Worm (Caenorhabditis elegans) whole organism, L1 larva: Measurements from ENCODE around the gene soc-1.

ENCODE experiments used
- C16A3.4 ChIP-seq: fragments of 150-350 bp; optimal IDR thresholded peaks from 2 replicates; lab custom pipeline; 2014; ENCODE audit warnings: missing biosample characterization, missing genetic modification characterization
- Y116A8C.19 ChIP-seq: sonication (generic microtip); optimal IDR thresholded peaks from 2 replicates; lab custom pipeline; 2016; ENCODE audit warnings: missing compliant biosample characterization, missing genetic modification characterization, borderline replicate concordance
- aha-1 ChIP-seq: fragments of 150-350 bp; optimal IDR thresholded peaks from 2 replicates; lab custom pipeline; 2014; ENCODE audit warnings: missing biosample characterization, missing genetic modification characterization
- alr-1 ChIP-seq: fragments of 200-800 bp; sonication (Bioruptor generic); optimal IDR thresholded peaks from 2 replicates; lab custom pipeline; 2018; ENCODE audit warnings: borderline replicate concordance, mild to moderate bottlenecking, missing genetic modification characterization, missing compliant biosample characterization
- ama-1 ChIP-seq: fragments of 150-350 bp; optimal IDR thresholded peaks from 2 replicates; lab custom pipeline; 2014
- blmp-1 ChIP-seq: fragments of 150-350 bp; optimal IDR thresholded peaks from 2 replicates; lab custom pipeline; 2014; ENCODE audit warnings: missing biosample characterization, missing genetic modification characterization
- ceh-82 ChIP-seq, 3 experiments: fragments of 150-350 bp in 1 of 3; sonication (generic microtip) in 2 of 3; optimal IDR thresholded peaks; 2 replicates each; lab custom pipeline; 2014 to 2017; ENCODE audit warnings: missing biosample characterization in 3 of 3, missing genetic modification characterization in 3 of 3
- ceh-90 ChIP-seq: sonication (generic microtip); optimal IDR thresholded peaks from 2 replicates; lab custom pipeline; 2016; ENCODE audit warnings: missing genetic modification characterization, missing compliant biosample characterization
- dpl-1 ChIP-seq, 3 experiments: fragments of 150-350 bp in 2 of 3; sonication (generic microtip) in 1 of 3; optimal IDR thresholded peaks; 2 replicates each; lab custom pipeline; 2014 to 2017; ENCODE audit warnings: missing biosample characterization in 3 of 3, missing genetic modification characterization in 3 of 3, missing genetic modification reagents in 3 of 3
- efl-1 ChIP-seq, 4 experiments: fragments of 150-350 bp; optimal IDR thresholded peaks in 3 of 4; peaks in 1 of 4; 1 replicate in 1 of 4; 2 replicates in 3 of 4; lab custom pipeline; 2014; ENCODE audit warnings: missing biosample characterization in 2 of 4, missing genetic modification characterization in 2 of 4, missing genetic modification reagents in 2 of 4
- egl-13 ChIP-seq: sonication (generic microtip); optimal IDR thresholded peaks from 2 replicates; lab custom pipeline; 2016; ENCODE audit warnings: missing genotype, missing genetic modification reagents, missing genetic modification characterization, missing compliant biosample characterization
- elt-2 ChIP-seq: sonication (generic microtip); optimal IDR thresholded peaks from 2 replicates; lab custom pipeline; 2016; ENCODE audit warnings: missing genetic modification characterization, mild to moderate bottlenecking, inconsistent platforms, missing compliant biosample characterization, missing genetic modification reagents
- elt-3 ChIP-seq, 6 experiments: fragments of 150-350 bp in 1 of 6; sonication (generic microtip); optimal IDR thresholded peaks; 2 replicates each; lab custom pipeline; 2017 to 2018; ENCODE audit warnings: missing biosample characterization in 6 of 6, missing genetic modification characterization in 6 of 6, inconsistent platforms in 1 of 6
- fkh-10 ChIP-seq: sonication (generic microtip); optimal IDR thresholded peaks from 2 replicates; lab custom pipeline; 2017; ENCODE audit warnings: missing biosample characterization, missing genetic modification reagents, missing genetic modification characterization
- fkh-4 ChIP-seq: sonication (generic microtip); optimal IDR thresholded peaks from 2 replicates; lab custom pipeline; 2016; ENCODE audit warnings: missing compliant biosample characterization, missing genetic modification characterization, borderline replicate concordance
- fos-1 ChIP-seq: fragments of 150-350 bp; optimal IDR thresholded peaks from 2 replicates; lab custom pipeline; 2014; ENCODE audit warnings: missing biosample characterization, missing genetic modification characterization
- hpl-2 ChIP-seq: fragments of 150-350 bp; optimal IDR thresholded peaks from 2 replicates; lab custom pipeline; 2014; ENCODE audit warnings: missing biosample characterization, missing genetic modification reagents, missing genetic modification characterization
- irx-1 ChIP-seq: sonication (generic microtip); optimal IDR thresholded peaks from 2 replicates; lab custom pipeline; 2016; ENCODE audit warnings: missing genetic modification characterization, missing compliant biosample characterization
- jun-1 ChIP-seq: fragments of 150-350 bp; optimal IDR thresholded peaks from 2 replicates; lab custom pipeline; 2014; ENCODE audit warnings: missing biosample characterization, missing genetic modification reagents, missing genetic modification characterization
- lin-35 ChIP-seq, 2 experiments: fragments of 150-350 bp; optimal IDR thresholded peaks; 2 replicates each; lab custom pipeline; 2014; ENCODE audit warnings: missing biosample characterization in 2 of 2, missing genetic modification characterization in 2 of 2, missing genetic modification reagents in 2 of 2
- lin-39 ChIP-seq: fragments of 150-350 bp; optimal IDR thresholded peaks from 2 replicates; lab custom pipeline; 2014; ENCODE audit warnings: missing biosample characterization, missing genetic modification reagents, missing genetic modification characterization
- lsy-2 ChIP-seq, 2 experiments: fragments of 150-350 bp; optimal IDR thresholded peaks; 2 replicates each; lab custom pipeline; 2014; ENCODE audit warnings: missing biosample characterization in 2 of 2, missing genetic modification characterization in 2 of 2
- mef-2 ChIP-seq: fragments of 150-350 bp; optimal IDR thresholded peaks from 2 replicates; lab custom pipeline; 2014; ENCODE audit warnings: missing biosample characterization, missing genetic modification characterization
- mep-1 ChIP-seq: fragments of 150-350 bp; optimal IDR thresholded peaks from 2 replicates; lab custom pipeline; 2014; ENCODE audit warnings: missing biosample characterization, missing genetic modification characterization
- nhr-20 ChIP-seq: sonication (generic microtip); optimal IDR thresholded peaks from 2 replicates; lab custom pipeline; 2016; ENCODE audit warnings: mild to moderate bottlenecking, missing genetic modification characterization, missing compliant biosample characterization
- nhr-47 ChIP-seq: sonication (generic microtip); optimal IDR thresholded peaks from 2 replicates; lab custom pipeline; 2016; ENCODE audit warnings: mild to moderate bottlenecking, missing genetic modification characterization, moderate library complexity, missing compliant biosample characterization
- nhr-71 ChIP-seq: sonication (generic microtip); optimal IDR thresholded peaks from 2 replicates; lab custom pipeline; 2016; ENCODE audit warnings: mild to moderate bottlenecking, missing genetic modification characterization, moderate library complexity, missing compliant biosample characterization
- nhr-84 ChIP-seq: sonication (generic microtip); optimal IDR thresholded peaks from 2 replicates; lab custom pipeline; 2017; ENCODE audit warnings: missing biosample characterization, missing genetic modification characterization
- nhr-85 ChIP-seq: sonication (generic microtip); peaks from one replicate; lab custom pipeline; 2016; ENCODE audit warnings: missing genetic modification characterization, inconsistent platforms, missing compliant biosample characterization
- nhr-90 ChIP-seq: sonication (generic microtip); optimal IDR thresholded peaks from 2 replicates; lab custom pipeline; 2016; ENCODE audit warnings: mild to moderate bottlenecking, missing genetic modification characterization, missing compliant biosample characterization; ENCODE audit not compliant: poor library complexity
- pag-3 ChIP-seq: sonication (generic microtip); optimal IDR thresholded peaks from 2 replicates; lab custom pipeline; 2017; ENCODE audit warnings: missing genetic modification characterization, mild to moderate bottlenecking, missing compliant biosample characterization, antibody characterized with exemption, borderline replicate concordance; ENCODE audit not compliant: insufficient read depth
- pax-3 ChIP-seq: fragments of 200-800 bp; sonication (Bioruptor generic); optimal IDR thresholded peaks from 2 replicates; lab custom pipeline; 2018; ENCODE audit warnings: mild to moderate bottlenecking, missing genetic modification characterization, moderate library complexity, missing compliant biosample characterization
- rnt-1 ChIP-seq: sonication (generic microtip); optimal IDR thresholded peaks from 2 replicates; lab custom pipeline; 2016; ENCODE audit warnings: mild to moderate bottlenecking, missing genetic modification characterization, moderate library complexity, missing compliant biosample characterization
- skn-1 ChIP-seq: fragments of 150-350 bp; optimal IDR thresholded peaks from 2 replicates; lab custom pipeline; 2014; ENCODE audit warnings: missing biosample characterization, missing genetic modification characterization
- snu-23 ChIP-seq: sonication (generic microtip); optimal IDR thresholded peaks from 2 replicates; lab custom pipeline; 2016; ENCODE audit warnings: missing genetic modification characterization, missing compliant biosample characterization
- sox-4 ChIP-seq: sonication (generic microtip); optimal IDR thresholded peaks from 2 replicates; lab custom pipeline; 2016; ENCODE audit warnings: missing genetic modification characterization, missing compliant biosample characterization
- sup-37 ChIP-seq: fragments of 200-800 bp; sonication (Bioruptor generic); optimal IDR thresholded peaks from 2 replicates; lab custom pipeline; 2018; ENCODE audit warnings: mild to moderate bottlenecking, missing genetic modification characterization, missing compliant biosample characterization
- swsn-7 ChIP-seq: sonication (generic microtip); optimal IDR thresholded peaks from 2 replicates; lab custom pipeline; 2016; ENCODE audit warnings: missing genetic modification characterization, missing compliant biosample characterization
- unc-30 ChIP-seq: sonication (generic microtip); optimal IDR thresholded peaks from 2 replicates; lab custom pipeline; 2017; ENCODE audit warnings: missing biosample characterization, missing genetic modification characterization
- unc-86 ChIP-seq: sonication (generic microtip); optimal IDR thresholded peaks from 2 replicates; lab custom pipeline; 2016; ENCODE audit warnings: missing genetic modification characterization, missing compliant biosample characterization
- ztf-4 ChIP-seq: fragments of 150-350 bp; optimal IDR thresholded peaks from 2 replicates; lab custom pipeline; 2014; ENCODE audit warnings: missing biosample characterization, missing genetic modification characterization

soc-1 gene

DNA sequence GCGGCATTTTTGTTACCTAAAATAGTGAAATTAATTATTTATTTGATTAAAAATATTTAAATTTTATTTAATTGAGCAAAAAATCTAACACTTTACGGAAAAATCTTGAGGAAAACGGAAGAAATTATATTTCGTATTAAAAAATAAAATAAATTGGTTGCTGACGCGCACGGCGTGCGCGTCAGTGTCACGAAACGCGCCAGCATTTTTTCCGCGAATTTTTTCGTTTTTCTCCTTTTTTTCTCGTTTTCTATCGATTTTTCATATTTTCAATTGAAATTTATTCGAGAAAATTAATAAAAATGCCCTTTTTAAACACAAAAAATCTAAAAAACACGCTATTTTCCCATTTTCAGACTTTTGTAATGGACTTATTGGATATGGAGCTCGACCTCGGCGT lies 26.9 kb upstream of the soc-1 start, which contains the start of the genes Y61A9LA.10 and F54D11.4 (continued):
- TF ChIP-seq blmp-1 (peak; percentile 39), lsy-2 (tag; optimal IDR thresholded peaks at IDR 0.05; lab: Kevin White, UChicago) (peak; percentile 70 to 78), aha-1 (tag; lab: Kevin White, UChicago) (no peak), rnt-1 (no peak), unc-30 (no peak), lin-35 (GFP tag; optimal IDR thresholded peaks at IDR 0.05; lab: Kevin White, UChicago) (peak; percentile 54 to 75), lin-39 (peak; percentile 32), snu-23 (GFP tag; lab: Kevin White, UChicago) (peak; percentile 63), unc-86 (peak; percentile 40), skn-1 (tag; lab: Kevin White, UChicago) (peak; percentile 54), dpl-1 (GFP tag; optimal IDR thresholded peaks at IDR 0.05; lab: Kevin White, UChicago) (peak; percentile 53 to 73 (median 66)), C16A3.4 (peak; percentile 39), Y116A8C.19 (no peak), hpl-2 (peak; percentile 15), nhr-84 (no peak), sox-4 (tag; lab: Kevin White, UChicago) (peak; percentile 24), ceh-82 (tag; optimal IDR thresholded peaks at IDR 0.05; lab: Kevin White, UChicago) (peak; percentile 34 to 52 (median 35))

DNA sequence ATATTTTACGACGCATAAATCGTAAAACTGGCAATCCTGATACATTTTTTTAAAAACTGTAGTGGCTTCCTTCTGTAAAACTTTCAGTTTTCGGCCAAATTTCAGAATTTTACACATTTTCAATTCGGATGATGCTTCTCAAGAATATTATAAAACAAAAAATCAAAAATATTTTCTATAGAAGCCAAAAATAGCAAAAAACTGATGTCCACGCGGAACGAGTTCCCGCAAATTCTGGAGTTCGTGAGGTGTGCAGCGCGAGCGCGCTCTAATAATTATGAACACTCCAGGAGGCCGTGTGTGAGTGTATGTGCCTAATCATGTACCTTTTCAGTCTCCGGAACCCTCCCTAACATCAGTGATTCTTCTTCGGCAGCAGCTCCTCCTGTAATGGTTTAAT lies 25.5 kb upstream of the soc-1 start, which contains the start of gene sumv-2:
Gene sumv-2 (plus strand): TSS at position 301 of the 400 bp plus-strand sequence.
- TF ChIP-seq alr-1 (tag; lab: Kevin White, UChicago) (no peak), nhr-85 (peak; percentile 5)

DNA sequence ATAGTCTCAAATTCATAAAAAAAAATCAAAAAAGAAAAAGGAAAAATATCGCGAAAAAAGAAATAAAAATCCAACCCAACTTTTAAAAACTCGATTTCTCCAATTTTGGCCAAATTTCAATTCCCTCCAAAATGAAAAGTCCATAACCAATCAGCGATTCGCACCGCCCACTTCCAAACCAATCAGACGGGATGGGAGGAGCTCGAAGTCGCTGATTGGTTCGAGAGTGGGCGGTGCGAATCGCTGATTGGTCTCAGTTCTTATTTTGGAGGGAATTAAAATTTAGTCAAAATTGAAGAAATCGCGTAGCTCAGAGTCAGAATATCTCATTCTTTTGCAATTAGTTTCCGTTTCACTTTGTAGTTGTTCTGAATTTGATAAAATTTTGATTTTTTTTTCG lies 19.2 kb upstream of the soc-1 start:
- TF ChIP-seq nhr-47 (tag; lab: Kevin White, UChicago) = no peak
- no peak for TF ChIP-seq efl-1 (optimal IDR thresholded peaks at IDR 0.05; lab: Kevin White, UChicago)
- TF ChIP-seq efl-1 (GFP tag; optimal IDR thresholded peaks at IDR 0.05 in 1 of 2; lab: Kevin White, UChicago) = peak; percentile 14 to 24
- TF ChIP-seq nhr-85 = no peak

DNA sequence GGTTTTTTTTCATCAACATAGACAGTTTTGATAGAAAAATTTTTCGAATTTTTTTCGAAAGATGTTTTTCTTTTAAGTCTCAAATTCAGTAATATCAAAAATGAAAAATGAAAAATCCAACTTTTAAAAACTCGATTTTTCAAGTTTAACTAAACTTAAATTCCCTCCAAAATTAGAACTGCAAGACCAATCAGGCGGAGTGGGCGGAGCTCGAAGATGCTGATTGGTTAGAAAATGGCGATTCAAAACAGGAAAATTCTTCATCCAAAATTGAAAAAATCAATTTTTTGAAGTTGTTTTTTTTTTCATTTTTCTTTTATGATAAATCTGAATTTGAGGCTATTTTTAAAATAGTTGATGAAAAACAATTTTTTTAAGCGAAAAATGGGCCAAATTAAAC lies 18.0 kb upstream of the soc-1 start:
- TF ChIP-seq dpl-1 (GFP tag; optimal IDR thresholded peaks at IDR 0.05; lab: Kevin White, UChicago) (peak in 1 of 3 experiments; percentile 18), efl-1 (optimal IDR thresholded peaks at IDR 0.05; lab: Kevin White, UChicago) (peak in 1 of 2 experiments; percentile 15), efl-1 (GFP tag; optimal IDR thresholded peaks at IDR 0.05 in 1 of 2; lab: Kevin White, UChicago) (peak in 1 of 2 experiments; percentile 27), rnt-1 (no peak)
- TF ChIP-seq, all 84 proteins: peak for 2

DNA sequence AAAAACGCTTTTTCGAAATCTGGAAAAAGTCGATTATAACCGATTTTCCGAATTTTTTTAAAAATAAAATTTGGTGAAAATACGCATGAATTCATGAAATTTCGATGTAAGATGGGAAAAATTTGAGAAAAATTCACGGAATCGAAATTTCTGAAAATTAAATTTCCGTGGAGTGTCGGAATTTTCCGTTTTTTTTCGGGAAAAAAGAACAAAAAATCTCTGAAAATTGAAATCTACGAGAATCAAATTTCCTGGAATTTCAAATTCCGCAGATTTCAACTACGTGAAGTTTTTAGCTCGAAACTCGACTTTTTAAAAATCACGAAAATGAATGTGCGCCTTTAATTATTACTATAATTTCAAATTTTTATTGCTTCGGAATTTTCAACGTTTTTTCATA lies 16.4 kb upstream of the soc-1 start:
- no peak for TF ChIP-seq pag-3
- peak; percentile 54 for TF ChIP-seq fkh-10 (GFP tag; lab: Kevin White, UChicago)
- TF ChIP-seq sup-37 (GFP tag; lab: Kevin White, UChicago) = no peak
- TF ChIP-seq swsn-7 (tag; lab: Kevin White, UChicago) = no peak

DNA sequence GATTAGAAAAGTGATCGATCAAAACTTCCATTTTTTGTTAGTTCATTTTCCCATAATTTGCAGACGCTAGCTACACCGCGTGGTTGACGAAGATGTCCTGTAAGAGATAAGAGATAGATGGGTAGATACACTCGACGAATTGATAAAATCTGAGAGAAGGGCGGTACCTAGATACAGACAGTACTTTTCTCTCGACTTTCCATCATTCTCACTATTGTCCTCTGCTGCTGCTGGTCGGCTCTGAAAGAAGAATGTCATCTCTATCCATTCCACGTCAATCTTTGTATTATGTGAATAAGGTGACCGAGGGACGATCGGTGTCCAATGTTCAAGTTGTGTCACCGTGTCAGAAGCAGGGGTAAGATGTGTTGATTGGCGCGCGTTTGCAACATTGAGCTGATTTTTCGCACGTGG lies 14.2 kb upstream of the soc-1 start, which contains the start of gene pmt-2:
Gene pmt-2 (plus strand): TSS at position 64 of the 414 bp plus-strand sequence.
- TF ChIP-seq pax-3 (tag; lab: Kevin White, UChicago) (no peak), Y116A8C.19 (no peak), elt-2 (tag; lab: Kevin White, UChicago) (peak; percentile 17), blmp-1 (peak; percentile 90), mef-2 (no peak), snu-23 (GFP tag; lab: Kevin White, UChicago) (peak; percentile 54), egl-13 (tag; lab: Kevin White, UChicago) (no peak), fos-1 (tag; lab: Kevin White, UChicago) (no peak), mep-1 (tag; lab: Kevin White, UChicago) (peak; percentile 20), nhr-20 (tag; lab: Kevin White, UChicago) (peak; percentile 67), nhr-71 (peak; percentile 68), nhr-47 (tag; lab: Kevin White, UChicago) (peak; percentile 31), lsy-2 (tag; optimal IDR thresholded peaks at IDR 0.05; lab: Kevin White, UChicago) (peak in 1 of 2 experiments; percentile 29), ama-1 (lab: Kevin White, UChicago) (no peak), nhr-85 (peak; percentile 95), ztf-4 (tag; lab: Kevin White, UChicago) (no peak), elt-3 (tag; optimal IDR thresholded peaks at IDR 0.05; lab: Kevin White, UChicago) (peak; percentile 9 to 77 (median 52)), jun-1 (tag; lab: Kevin White, UChicago) (no peak), lin-39 (no peak), irx-1 (tag; lab: Kevin White, UChicago) (no peak), fkh-4 (tag; lab: Kevin White, UChicago) (no peak), ceh-90 (tag; lab: Kevin White, UChicago) (no peak), rnt-1 (peak; percentile 1), sox-4 (tag; lab: Kevin White, UChicago) (no peak), efl-1 (optimal IDR thresholded peaks at IDR 0.05; lab: Kevin White, UChicago) (no peak), efl-1 (GFP tag; optimal IDR thresholded peaks at IDR 0.05 in 1 of 2; lab: Kevin White, UChicago) (no peak), nhr-90 (tag; lab: Kevin White, UChicago) (peak; percentile 37)
